Worm (Caenorhabditis elegans) whole organism, mixed stage, embryonic: ENCODE measurements around the gene bgnt-1.1.

Experiments
- lin-32 ChIP-seq: fragments of 200-800 bp; sonication (Bioruptor generic); optimal IDR thresholded peaks from 2 replicates; lab custom pipeline; 2018; ENCODE audit warnings: mild to moderate bottlenecking, missing genetic modification characterization, missing compliant biosample characterization
- nhr-76 ChIP-seq: sonication (generic microtip); optimal IDR thresholded peaks from 2 replicates; lab custom pipeline; 2017; ENCODE audit warnings: missing biosample characterization, missing genetic modification characterization
- unc-62 ChIP-seq: fragments of 150-350 bp; optimal IDR thresholded peaks from 2 replicates; lab custom pipeline; 2014; ENCODE audit warnings: missing biosample characterization, missing genetic modification reagents, missing genetic modification characterization

- TF ChIP-seq nhr-76 (tag; lab: Kevin White, UChicago) (no peak), lin-32 (GFP tag; lab: Kevin White, UChicago) (no peak), unc-62 (GFP tag; lab: Kevin White, UChicago) (no peak)
Observed at ce11 chrIV:10436401-10436800, 36.2 kb upstream of the bgnt-1.1 start, which contains the start of gene ins-1.
